Worm (Caenorhabditis elegans) whole organism, L1 larva: ENCODE results near the gene Y39A1A.16.

Experiments
- efl-1 ChIP-seq, 4 experiments: fragments of 150-350 bp; optimal IDR thresholded peaks in 3 of 4; peaks in 1 of 4; 1 replicate in 1 of 4; 2 replicates in 3 of 4; lab custom pipeline; 2014; ENCODE audit warnings: missing biosample characterization in 2 of 4, missing genetic modification characterization in 2 of 4, missing genetic modification reagents in 2 of 4
- lin-13 ChIP-seq: fragments of 150-350 bp; optimal IDR thresholded peaks from 2 replicates; lab custom pipeline; 2014; ENCODE audit warnings: missing biosample characterization, missing genetic modification reagents, missing genetic modification characterization
- lin-39 ChIP-seq: fragments of 150-350 bp; optimal IDR thresholded peaks from 2 replicates; lab custom pipeline; 2014; ENCODE audit warnings: missing biosample characterization, missing genetic modification reagents, missing genetic modification characterization
- nhr-11 ChIP-seq: fragments of 150-350 bp; optimal IDR thresholded peaks from 2 replicates; lab custom pipeline; 2014; ENCODE audit warnings: missing biosample characterization, missing genetic modification characterization
- sptf-1 ChIP-seq: fragments of 150-350 bp; optimal IDR thresholded peaks from 2 replicates; lab custom pipeline; 2014; ENCODE audit warnings: missing biosample characterization, missing genetic modification characterization
- unc-130 ChIP-seq: fragments of 150-350 bp; optimal IDR thresholded peaks from 2 replicates; lab custom pipeline; 2017; ENCODE audit warnings: missing biosample characterization, missing genetic modification characterization, inconsistent platforms
- unc-86 ChIP-seq: sonication (generic microtip); optimal IDR thresholded peaks from 2 replicates; lab custom pipeline; 2016; ENCODE audit warnings: missing genetic modification characterization, missing compliant biosample characterization
- ztf-11 ChIP-seq, 2 experiments: sonication (generic microtip); optimal IDR thresholded peaks; 2 replicates each; lab custom pipeline; 2016 to 2017; ENCODE audit warnings: missing genetic modification characterization in 2 of 2, missing biosample characterization in 1 of 2, missing compliant biosample characterization in 1 of 2

DNA sequence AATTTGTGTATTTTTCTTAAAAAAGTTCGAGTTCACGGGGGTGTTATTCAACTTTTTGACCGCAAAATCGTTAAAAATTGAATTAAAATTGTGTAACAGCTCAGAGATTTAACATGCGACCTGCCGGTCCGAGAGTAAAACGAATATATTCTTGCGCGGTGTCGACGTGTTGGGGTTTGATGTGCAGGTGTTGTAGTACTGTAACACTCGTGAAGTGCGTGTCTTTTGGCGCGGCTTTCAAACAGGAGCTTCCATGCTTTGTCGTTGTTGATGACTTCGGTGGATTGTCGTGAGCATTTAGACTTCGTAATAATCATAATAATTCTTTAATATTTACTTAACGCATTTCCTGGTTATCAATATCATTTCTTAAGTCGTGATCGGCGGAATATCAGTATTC lies 51.4 kb downstream of the Y39A1A.16 start, which contains the start of gene tat-3:
- no peak for TF ChIP-seq lin-13 (GFP tag; lab: Kevin White, UChicago)
- no peak for TF ChIP-seq lin-39 (tag; lab: Kevin White, UChicago)
- no peak for TF ChIP-seq efl-1 (optimal IDR thresholded peaks at IDR 0.05; lab: Kevin White, UChicago)
- TF ChIP-seq efl-1 (GFP tag; optimal IDR thresholded peaks at IDR 0.05 in 1 of 2; lab: Kevin White, UChicago) = no peak
- no peak for TF ChIP-seq nhr-11 (tag; lab: Kevin White, UChicago)
- TF ChIP-seq ztf-11 (tag; optimal IDR thresholded peaks at IDR 0.05; lab: Kevin White, UChicago) = no peak
- TF ChIP-seq unc-86 (tag; lab: Kevin White, UChicago) = no peak
- no peak for TF ChIP-seq unc-130
- no peak for TF ChIP-seq sptf-1 (tag; lab: Kevin White, UChicago)
